Fruit fly (Drosophila melanogaster): Measurements from ENCODE around the gene ringer.

ringer gene

dm6 chr3L:16339873-16340272 lies 19.4 kb downstream of the ringer start:
- TF ChIP-seq fd59A (GFP tag; optimal IDR thresholded peaks at IDR 0.05) (no peak), CG8632 (GFP tag; optimal IDR thresholded peaks at IDR 0.05) (no peak), Blimp-1 (GFP tag; optimal IDR thresholded peaks at IDR 0.05) (peak; percentile 90), achi (GFP tag; optimal IDR thresholded peaks at IDR 0.05) (no peak)

DNA sequence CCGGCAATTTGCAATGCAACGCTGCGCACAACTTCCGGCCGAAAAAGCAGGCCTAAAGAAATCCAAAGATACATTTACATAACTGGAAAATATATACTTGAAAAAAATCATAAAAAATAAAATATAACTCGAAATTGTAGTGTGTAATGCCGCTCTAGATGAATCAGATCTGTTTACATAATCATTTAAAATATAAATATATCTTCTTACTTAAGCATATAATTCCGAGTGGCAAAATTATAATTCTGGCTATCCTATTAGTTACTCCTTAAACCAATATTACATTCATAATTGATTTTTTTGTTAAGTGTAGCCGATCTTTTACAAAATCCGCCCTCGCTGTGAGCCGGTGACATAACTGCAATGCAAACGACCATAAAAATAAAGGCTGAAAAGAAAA lies 19.8 kb downstream of the ringer start:
- no peak for TF ChIP-seq fd85E (GFP tag; optimal IDR thresholded peaks at IDR 0.05)
- TF ChIP-seq esn (GFP tag; optimal IDR thresholded peaks at IDR 0.05): no peak
- no peak for TF ChIP-seq lz (GFP tag; optimal IDR thresholded peaks at IDR 0.05)
- peak; percentile 34; the same call in 1 of the 3 replicates for TF ChIP-seq CG6163 (GFP tag; IDR thresholded peaks at IDR 0.05)
- no peak for TF ChIP-seq CG11902 (GFP tag; optimal IDR thresholded peaks at IDR 0.05)
- TF ChIP-seq CG4318 (GFP tag; optimal IDR thresholded peaks at IDR 0.05): peak; percentile 28
- TF ChIP-seq spab (GFP tag; optimal IDR thresholded peaks at IDR 0.05): no peak
- TF ChIP-seq salr (GFP tag; optimal IDR thresholded peaks at IDR 0.05): peak in 1 of 2 experiments; percentile 15
- peak; percentile 81 for TF ChIP-seq Eip78C (GFP tag)
- no peak for TF ChIP-seq achi (GFP tag; optimal IDR thresholded peaks at IDR 0.05)
- no peak for TF ChIP-seq Sox15 (GFP tag; optimal IDR thresholded peaks at IDR 0.05)
- TF ChIP-seq CG8632 (GFP tag; optimal IDR thresholded peaks at IDR 0.05): no peak
- TF ChIP-seq Eip93F (GFP tag; optimal IDR thresholded peaks at IDR 0.05): no peak
- peak; percentile 74 for TF ChIP-seq CG8119 (GFP tag; IDR thresholded peaks at IDR 0.05)
- TF ChIP-seq CG6276 (GFP tag; optimal IDR thresholded peaks at IDR 0.05): no peak
- no peak for TF ChIP-seq CG10669 (GFP tag; optimal IDR thresholded peaks at IDR 0.05)
- TF ChIP-seq CG3032 (tag; optimal IDR thresholded peaks at IDR 0.05): no peak
- TF ChIP-seq CG15336 (GFP tag; IDR thresholded peaks at IDR 0.05): peak; percentile 69
- TF ChIP-seq cyc (GFP tag; optimal IDR thresholded peaks at IDR 0.05): no peak
- TF ChIP-seq eg (GFP tag; IDR thresholded peaks at IDR 0.05): peak; percentile 31; the same call in 1 of the 3 replicates
- TF ChIP-seq CG34406 (GFP tag; optimal IDR thresholded peaks at IDR 0.05): peak; percentile 9
- no peak for TF ChIP-seq ss (GFP tag; optimal IDR thresholded peaks at IDR 0.05)
- TF ChIP-seq CG1621 (tag; optimal IDR thresholded peaks at IDR 0.05): no peak
- TF ChIP-seq CG10631 (GFP tag; optimal IDR thresholded peaks at IDR 0.05): no peak
- no peak for TF ChIP-seq Ets21C (GFP tag; optimal IDR thresholded peaks at IDR 0.05)
- peak; percentile 64 for TF ChIP-seq Hr4 (GFP tag; optimal IDR thresholded peaks at IDR 0.05)

DNA sequence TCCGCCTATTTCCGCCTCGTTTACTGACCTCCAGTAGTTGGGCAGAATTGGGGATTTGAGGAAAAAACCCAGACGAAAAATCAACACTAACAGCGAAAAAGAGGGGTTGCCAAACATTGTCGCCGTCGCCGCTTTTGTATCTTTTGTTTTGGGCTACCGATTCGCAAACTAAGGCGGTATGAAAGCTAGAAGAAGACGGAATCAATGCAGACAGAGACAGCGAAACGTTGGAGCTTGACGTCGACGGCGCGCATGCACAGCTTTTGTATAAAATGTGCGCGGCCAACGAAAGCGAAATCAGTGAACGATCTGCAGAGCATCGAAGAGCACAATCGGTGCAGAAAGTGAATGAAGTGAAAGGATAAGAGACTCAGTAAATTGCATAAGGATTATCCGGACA lies 20.5 kb downstream of the ringer start, which contains the start of gene CG4998:
Gene CG4998, plus strand, starts transcription at position 301 of the 400 bp plus-strand sequence.
- TF ChIP-seq Blimp-1 (GFP tag; optimal IDR thresholded peaks at IDR 0.05) (peak; percentile 75), CG6808 (GFP tag; optimal IDR thresholded peaks at IDR 0.05) (no peak), CG4318 (GFP tag; optimal IDR thresholded peaks at IDR 0.05) (no peak), Met (GFP tag; optimal IDR thresholded peaks at IDR 0.05) (no peak), CG10669 (GFP tag; optimal IDR thresholded peaks at IDR 0.05) (no peak)

DNA sequence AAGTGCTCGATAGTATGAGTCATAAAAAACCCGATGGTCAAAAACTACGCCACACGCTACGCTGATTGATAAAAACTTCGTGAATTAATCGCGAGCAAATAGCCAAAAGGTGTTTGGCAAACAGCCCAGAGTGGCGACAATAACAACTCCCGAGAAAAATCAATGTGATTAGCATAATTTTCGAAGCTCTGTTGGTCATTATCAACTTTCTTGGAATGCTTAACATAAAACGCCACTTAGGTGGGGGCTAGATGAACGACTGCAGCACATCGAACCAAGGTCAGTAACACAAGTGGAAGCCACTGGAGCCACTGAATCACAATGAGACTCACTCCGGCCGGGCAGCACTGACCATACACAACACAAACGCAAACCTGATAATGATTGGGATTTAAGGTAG lies 21.5 kb downstream of the ringer start:
- TF ChIP-seq Eip93F (GFP tag; optimal IDR thresholded peaks at IDR 0.05): no peak
- TF ChIP-seq CG6854 (GFP tag; optimal IDR thresholded peaks at IDR 0.05): no peak
- TF ChIP-seq CG8319 (GFP tag; optimal IDR thresholded peaks at IDR 0.05): no peak
- no peak for TF ChIP-seq CG10669 (GFP tag; optimal IDR thresholded peaks at IDR 0.05)
- no peak for TF ChIP-seq esn (GFP tag; optimal IDR thresholded peaks at IDR 0.05)
- TF ChIP-seq CG10631 (GFP tag; optimal IDR thresholded peaks at IDR 0.05): no peak
- no peak for TF ChIP-seq ss (GFP tag; optimal IDR thresholded peaks at IDR 0.05)
- no peak for TF ChIP-seq Eip75B (GFP tag; optimal IDR thresholded peaks at IDR 0.05)
- no peak for TF ChIP-seq Met (GFP tag; optimal IDR thresholded peaks at IDR 0.05)
- TF ChIP-seq Blimp-1 (GFP tag; optimal IDR thresholded peaks at IDR 0.05): no peak
- no peak for TF ChIP-seq eg (GFP tag; IDR thresholded peaks at IDR 0.05)
- TF ChIP-seq CG6163 (GFP tag; IDR thresholded peaks at IDR 0.05): no peak
- no peak for TF ChIP-seq Eip78C (GFP tag)
- TF ChIP-seq topi (GFP tag; optimal IDR thresholded peaks at IDR 0.05): no peak
- no peak for TF ChIP-seq CG15336 (GFP tag; IDR thresholded peaks at IDR 0.05)

All from whole organism, prepupa.